Fruit fly (Drosophila melanogaster) whole organism, embryonic: ENCODE data around the gene ec.

Source experiments
- Ada2b ChIP-seq: fragments of 200-800 bp; sonication (Bioruptor generic); IDR thresholded peaks from 2 replicates; pipeline ENCODE4 v1.3.6; 2022; ENCODE audit warnings: missing biosample characterization, missing genetic modification characterization
- Adf1 ChIP-seq: fragments of 200-800 bp; sonication (Bioruptor generic); IDR thresholded peaks from 2 replicates; pipeline ENCODE4 v1.3.6; 2022; ENCODE audit warnings: missing biosample characterization, missing genetic modification characterization
- Bgb ChIP-seq: fragments of 200-800 bp; sonication (Bioruptor generic); IDR thresholded peaks from 2 replicates; pipeline ENCODE4 v1.3.6; 2022; ENCODE audit warnings: missing biosample characterization, missing genetic modification characterization; ENCODE audit not compliant: partially characterized antibody
- CG10565 ChIP-seq: fragments of 200-800 bp; sonication (Bioruptor generic); optimal IDR thresholded peaks from 3 replicates; lab custom pipeline; 2016; ENCODE audit warnings: missing biosample characterization, mild to moderate bottlenecking, missing genetic modification characterization
- CG10979 ChIP-seq: fragments of 200-800 bp; sonication (Bioruptor generic); optimal IDR thresholded peaks from 2 replicates; lab custom pipeline; 2018; ENCODE audit warnings: missing biosample characterization, mild to moderate bottlenecking, missing genetic modification characterization, moderate library complexity
- CG12299 ChIP-seq: fragments of 200-800 bp; sonication (Bioruptor generic); optimal IDR thresholded peaks from 2 replicates; lab custom pipeline; 2018; ENCODE audit warnings: missing biosample characterization, mild to moderate bottlenecking, missing genetic modification characterization
- CG12391 ChIP-seq: fragments of 200-800 bp; sonication (Bioruptor generic); optimal IDR thresholded peaks from 3 replicates; lab custom pipeline; 2018; ENCODE audit warnings: missing biosample characterization, mild to moderate bottlenecking, missing genetic modification characterization, moderate library complexity
- CG13123 ChIP-seq: fragments of 200-800 bp; sonication (Bioruptor generic); optimal IDR thresholded peaks from 2 replicates; lab custom pipeline; 2016; ENCODE audit warnings: missing biosample characterization, missing genetic modification characterization
- CG14050 ChIP-seq: fragments of 200-800 bp; sonication (Bioruptor generic); IDR thresholded peaks from 3 replicates; pipeline ENCODE4 v1.3.6; 2022; ENCODE audit warnings: missing biosample characterization, missing genetic modification characterization
- CG15073 ChIP-seq: fragments of 200-800 bp; sonication (Bioruptor generic); optimal IDR thresholded peaks from 2 replicates; lab custom pipeline; 2016; ENCODE audit warnings: missing biosample characterization, missing genetic modification characterization
- CG16813 ChIP-seq: fragments of 200-800 bp; sonication (Bioruptor generic); IDR thresholded peaks from 3 replicates; pipeline ENCODE4 v1.3.6; 2022; ENCODE audit warnings: missing biosample characterization, missing genetic modification characterization; ENCODE audit not compliant: partially characterized antibody
- CG16863 ChIP-seq: fragments of 200-800 bp; sonication (Bioruptor generic); optimal IDR thresholded peaks from 3 replicates; lab custom pipeline; 2016; ENCODE audit warnings: missing biosample characterization, missing genetic modification characterization
- CG18764 ChIP-seq: fragments of 200-800 bp; sonication (Bioruptor generic); optimal IDR thresholded peaks from 3 replicates; lab custom pipeline; 2016; ENCODE audit warnings: missing biosample characterization, missing genetic modification characterization
- CG32532 ChIP-seq: fragments of 200-800 bp; sonication (Bioruptor generic); IDR thresholded peaks from 2 replicates; pipeline ENCODE4 v1.3.6; 2022; ENCODE audit warnings: missing biosample characterization, missing genetic modification characterization
- CG3281 ChIP-seq: fragments of 200-800 bp; sonication (Bioruptor generic); optimal IDR thresholded peaks from 3 replicates; lab custom pipeline; 2017; ENCODE audit warnings: missing biosample characterization, mild to moderate bottlenecking, missing genetic modification characterization
- CG3847 ChIP-seq: fragments of 200-800 bp; sonication (Bioruptor generic); IDR thresholded peaks from 2 replicates; pipeline ENCODE4 v1.3.6; 2022; ENCODE audit warnings: missing biosample characterization, missing genetic modification characterization
- CG3995 ChIP-seq: fragments of 200-800 bp; sonication (Bioruptor generic); optimal IDR thresholded peaks from 3 replicates; lab custom pipeline; 2016; ENCODE audit warnings: missing biosample characterization, missing genetic modification characterization
- CG4820 ChIP-seq: fragments of 200-800 bp; sonication (Bioruptor generic); optimal IDR thresholded peaks from 3 replicates; lab custom pipeline; 2016; ENCODE audit warnings: missing biosample characterization, missing genetic modification characterization
- CG5953 ChIP-seq: fragments of 200-800 bp; sonication (Bioruptor generic); IDR thresholded peaks from 2 replicates; pipeline ENCODE4 v1.3.6; 2022; ENCODE audit warnings: missing biosample characterization, missing genetic modification characterization
- CG7839 ChIP-seq: fragments of 200-800 bp; sonication (Bioruptor generic); optimal IDR thresholded peaks from 3 replicates; lab custom pipeline; 2018; ENCODE audit warnings: missing biosample characterization, mild to moderate bottlenecking, missing genetic modification characterization, moderate library complexity
- CG8089 ChIP-seq: fragments of 200-800 bp; sonication (Bioruptor generic); optimal IDR thresholded peaks from 3 replicates; lab custom pipeline; 2016; ENCODE audit warnings: missing biosample characterization, missing genetic modification characterization
- CG8765 ChIP-seq: fragments of 200-800 bp; sonication (Bioruptor generic); IDR thresholded peaks from 2 replicates; pipeline ENCODE4 v1.3.6; 2022; ENCODE audit warnings: missing biosample characterization, missing genetic modification characterization
- CoRest ChIP-seq: fragments of 200-800 bp; sonication (Bioruptor generic); optimal IDR thresholded peaks from 3 replicates; lab custom pipeline; 2018; ENCODE audit warnings: missing biosample characterization, mild to moderate bottlenecking, missing genetic modification characterization, moderate library complexity
- Dfd ChIP-seq, 2 experiments: fragments of >200 bp; optimal IDR thresholded peaks; 2 replicates each; lab custom pipeline; 2017; ENCODE audit warnings: missing biosample characterization in 2 of 2, missing genetic modification characterization in 2 of 2
- Doc2 ChIP-seq: fragments of 200-800 bp; sonication (Bioruptor generic); IDR thresholded peaks from 2 replicates; pipeline ENCODE4 v1.3.6; 2022; ENCODE audit warnings: missing biosample characterization, missing genetic modification characterization
- E2f1 ChIP-seq: fragments of 200-800 bp; sonication (Bioruptor generic); IDR thresholded peaks from 2 replicates; pipeline ENCODE4 v1.3.6; 2022; ENCODE audit warnings: missing biosample characterization, missing genetic modification characterization
- Elba2 ChIP-seq: fragments of 200-800 bp; sonication (Bioruptor generic); optimal IDR thresholded peaks from 3 replicates; lab custom pipeline; 2016; ENCODE audit warnings: missing biosample characterization, missing genetic modification characterization
- Taf1 ChIP-seq: fragments of 200-800 bp; sonication (Bioruptor generic); IDR thresholded peaks from 2 replicates; pipeline ENCODE4 v1.3.6; 2022; ENCODE audit warnings: missing biosample characterization, missing genetic modification characterization
- Xbp1 ChIP-seq: fragments of 200-800 bp; sonication (Bioruptor generic); optimal IDR thresholded peaks from 3 replicates; lab custom pipeline; 2016; ENCODE audit warnings: missing biosample characterization, mild to moderate bottlenecking, missing genetic modification characterization
- abd-A ChIP-seq: fragments of 200-800 bp; sonication (Bioruptor generic); optimal IDR thresholded peaks from 3 replicates; lab custom pipeline; 2019; ENCODE audit warnings: missing biosample characterization, mild to moderate bottlenecking, missing genetic modification characterization, moderate library complexity
- ap ChIP-seq: fragments of 200-800 bp; sonication (Bioruptor generic); IDR thresholded peaks from 2 replicates; pipeline ENCODE4 v1.3.6; 2022; ENCODE audit warnings: missing biosample characterization, missing genetic modification characterization
- ase ChIP-seq: fragments of 200-800 bp; sonication (Bioruptor generic); IDR thresholded peaks from 3 replicates; pipeline ENCODE4 v1.3.6; 2022; ENCODE audit warnings: missing biosample characterization, missing genetic modification characterization
- ato ChIP-seq: fragments of 200-800 bp; sonication (Bioruptor generic); IDR thresholded peaks from 2 replicates; pipeline ENCODE4 v1.3.6; 2022; ENCODE audit warnings: missing biosample characterization, missing genetic modification characterization; ENCODE audit not compliant: partially characterized antibody
- cad ChIP-seq: fragments of >200 bp; optimal IDR thresholded peaks from 2 replicates; lab custom pipeline; 2017; ENCODE audit warnings: missing biosample characterization, missing genetic modification characterization
- dan ChIP-seq: fragments of 200-800 bp; sonication (Bioruptor generic); IDR thresholded peaks from 2 replicates; pipeline ENCODE4 v1.3.6; 2022; ENCODE audit warnings: missing biosample characterization, missing genetic modification characterization
- esg ChIP-seq: fragments of 200-800 bp; sonication (Bioruptor generic); conservative IDR thresholded peaks from 2 replicates; pipeline ENCODE4 v1.3.6; 2022; ENCODE audit warnings: missing biosample characterization, missing genetic modification characterization
- ewg ChIP-seq: fragments of 200-800 bp; sonication (Bioruptor generic); optimal IDR thresholded peaks from 3 replicates; lab custom pipeline; 2017; ENCODE audit warnings: mild to moderate bottlenecking, missing biosample characterization, missing genetic modification reagents, missing genetic modification characterization
- fru ChIP-seq: fragments of >200 bp; optimal IDR thresholded peaks from 2 replicates; lab custom pipeline; 2017
- her ChIP-seq: fragments of 200-800 bp; sonication (Bioruptor generic); optimal IDR thresholded peaks from 2 replicates; lab custom pipeline; 2016; ENCODE audit warnings: missing biosample characterization, missing genetic modification characterization
- jing ChIP-seq: fragments of 200-800 bp; sonication (Bioruptor generic); optimal IDR thresholded peaks from 2 replicates; lab custom pipeline; 2018; ENCODE audit warnings: missing biosample characterization, mild to moderate bottlenecking, missing genetic modification characterization
- lov ChIP-seq, 2 experiments: fragments of 200-800 bp in 1 of 2; fragments of >200 bp in 1 of 2; sonication (Bioruptor generic) in 1 of 2; IDR thresholded peaks in 1 of 2; optimal IDR thresholded peaks in 1 of 2; 2 replicates in 1 of 2; 3 replicates in 1 of 2; pipeline versions ENCODE4 v1.3.6 to Lab custom; 2017 to 2022; ENCODE audit warnings: missing biosample characterization in 1 of 2, missing genetic modification characterization in 1 of 2
- mam ChIP-seq: fragments of 200-800 bp; sonication (Bioruptor generic); optimal IDR thresholded peaks from 3 replicates; lab custom pipeline; 2016; ENCODE audit warnings: missing biosample characterization, missing genetic modification characterization
- nau ChIP-seq: fragments of 200-800 bp; sonication (Bioruptor generic); optimal IDR thresholded peaks from 3 replicates; lab custom pipeline; 2017; ENCODE audit warnings: missing biosample characterization, mild to moderate bottlenecking, missing genetic modification characterization, missing genetic modification reagents
- nmo ChIP-seq: fragments of 200-800 bp; sonication (Bioruptor generic); optimal IDR thresholded peaks from 2 replicates; lab custom pipeline; 2018; ENCODE audit warnings: missing biosample characterization, mild to moderate bottlenecking, missing genetic modification characterization, moderate library complexity
- nom ChIP-seq: fragments of 200-800 bp; sonication (Bioruptor generic); optimal IDR thresholded peaks from 2 replicates; lab custom pipeline; 2017; ENCODE audit warnings: missing biosample characterization, missing genetic modification characterization, mild to moderate bottlenecking, moderate library complexity, missing genetic modification reagents
- onecut ChIP-seq: fragments of 200-800 bp; sonication (Bioruptor generic); IDR thresholded peaks from 2 replicates; pipeline ENCODE4 v1.3.6; 2022; ENCODE audit warnings: missing biosample characterization, missing genetic modification characterization
- pros ChIP-seq: fragments of 200-800 bp; sonication (Bioruptor generic); optimal IDR thresholded peaks from 3 replicates; lab custom pipeline; 2019; ENCODE audit warnings: missing biosample characterization, mild to moderate bottlenecking, missing genetic modification characterization, moderate library complexity
- tx ChIP-seq: fragments of 200-800 bp; sonication (Bioruptor generic); optimal IDR thresholded peaks from 2 replicates; lab custom pipeline; 2016; ENCODE audit warnings: missing biosample characterization, missing genetic modification characterization

ec gene

dm6 chrX:3772811-3773740 lies 38.4 kb upstream of the ec start (continued):
- TF ChIP-seq CG8765 (GFP tag; lab: Robert Waterston, UW) (no peak), her (GFP tag; lab: Kevin White, UChicago) (peak; percentile 26), CG10565 (no peak), nom (GFP tag; lab: Kevin White, UChicago) (peak; percentile 28), Elba2 (GFP tag; lab: Kevin White, UChicago) (no peak), CG15073 (GFP tag; lab: Kevin White, UChicago) (no peak), CG16813 (GFP tag; lab: Robert Waterston, UW) (no peak), esg (GFP tag; lab: Robert Waterston, UW) (peak; percentile 49; the same call in 1 of the 2 replicates), CG12391 (tag; lab: Kevin White, UChicago) (peak; percentile 79), CG3281 (peak; percentile 88), CG12299 (tag; lab: Kevin White, UChicago) (peak; percentile 76), E2f1 (peak; percentile 48; the same call in 1 of the 2 replicates), Doc2 (GFP tag; lab: Robert Waterston, UW) (no peak), CG10979 (tag; lab: Kevin White, UChicago) (peak; percentile 76), Xbp1 (GFP tag; lab: Kevin White, UChicago) (peak; percentile 53), fru (lab: Kevin White, UChicago) (no peak), CG7839 (tag; lab: Kevin White, UChicago) (peak; percentile 83), dan (GFP tag; lab: Robert Waterston, UW) (no peak), pros (peak; percentile 94), CG14050 (GFP tag; lab: Robert Waterston, UW) (peak; percentile 34; the same call in 1 of the 3 replicates), onecut (GFP tag; lab: Robert Waterston, UW) (peak; percentile 27), ewg (peak; percentile 18), jing (peak; percentile 11), nau (GFP tag; lab: Kevin White, UChicago) (peak; percentile 50), CG5953 (GFP tag; lab: Robert Waterston, UW) (no peak), CG16863 (GFP tag; lab: Kevin White, UChicago) (no peak), abd-A (tag; lab: Kevin White, UChicago) (peak; percentile 82), CG4820 (GFP tag; lab: Kevin White, UChicago) (peak; percentile 55), CG3847 (GFP tag; lab: Robert Waterston, UW) (peak; percentile 69; the same call in 1 of the 2 replicates), CG13123 (GFP tag; lab: Kevin White, UChicago) (no peak), Bgb (GFP tag; lab: Robert Waterston, UW) (no peak), CoRest (tag; lab: Kevin White, UChicago) (peak; percentile 86), nmo (GFP tag; lab: Kevin White, UChicago) (peak; percentile 74), CG8089 (GFP tag; lab: Kevin White, UChicago) (no peak), Ada2b (GFP tag; lab: Robert Waterston, UW) (peak; percentile 71), mam (GFP tag; lab: Kevin White, UChicago) (peak; percentile 58), ap (GFP tag; lab: Robert Waterston, UW) (peak; percentile 41; the same call in 1 of the 2 replicates), ase (GFP tag; lab: Robert Waterston, UW) (0 out of 3 replicates have a peak, but pooled peaks have one; percentile 32), CG18764 (GFP tag; lab: Kevin White, UChicago) (peak; percentile 30), tx (GFP tag; lab: Kevin White, UChicago) (no peak), cad (GFP tag; lab: Kevin White, UChicago) (no peak), Taf1 (GFP tag; lab: Robert Waterston, UW) (peak; percentile 56), CG3995 (GFP tag; lab: Kevin White, UChicago) (peak; percentile 17), lov (optimal IDR thresholded peaks at IDR 0.05; lab: Kevin White, UChicago) (no peak), lov (GFP tag; IDR thresholded peaks at IDR 0.05; lab: Robert Waterston, UW) (no peak), Adf1 (GFP tag; lab: Robert Waterston, UW) (peak; percentile 87), Dfd (GFP tag; optimal IDR thresholded peaks at IDR 0.05; lab: Kevin White, UChicago) (no peak), ato (GFP tag; lab: Robert Waterston, UW) (no peak), CG32532 (GFP tag; lab: Robert Waterston, UW) (peak; percentile 81)
